Fruit fly (Drosophila melanogaster) S2 (cell line): ENCODE data around the gene CG31642.

Experiments used
- CG8478 ChIP-seq: fragments of >200 bp; optimal IDR thresholded peaks from 2 replicates; lab custom pipeline; 2018
- CTCF ChIP-seq, 2 experiments: fragments of >200 bp; optimal IDR thresholded peaks; 2 replicates each; lab custom pipeline; 2018

Gene CG31642

DNA sequence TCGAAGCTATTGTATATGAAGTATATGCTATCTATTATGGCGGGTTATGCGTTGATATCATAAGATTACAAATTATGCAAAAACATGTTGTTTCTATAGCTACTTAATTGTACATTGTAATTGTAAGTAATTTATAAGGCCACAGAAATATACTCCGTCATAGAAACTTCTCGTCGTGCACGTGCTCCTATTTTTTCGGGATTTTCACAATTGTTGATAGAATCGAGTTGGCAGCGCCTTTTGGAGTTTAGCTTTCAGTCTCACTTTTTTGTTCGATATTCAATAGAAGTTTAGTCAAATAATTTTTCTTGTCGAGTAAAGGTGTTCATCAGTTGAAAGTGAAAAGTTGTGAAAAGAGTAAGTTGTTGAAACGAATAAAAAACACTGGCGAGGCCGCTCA is at the start of gene CG31642:
TSS of gene CG31642 (plus strand) at position 301 of the 400 bp plus-strand sequence.
- TF ChIP-seq CG8478 (no peak), CTCF (optimal IDR thresholded peaks at IDR 0.05; lab: Kevin White, UChicago) (no peak)

DNA sequence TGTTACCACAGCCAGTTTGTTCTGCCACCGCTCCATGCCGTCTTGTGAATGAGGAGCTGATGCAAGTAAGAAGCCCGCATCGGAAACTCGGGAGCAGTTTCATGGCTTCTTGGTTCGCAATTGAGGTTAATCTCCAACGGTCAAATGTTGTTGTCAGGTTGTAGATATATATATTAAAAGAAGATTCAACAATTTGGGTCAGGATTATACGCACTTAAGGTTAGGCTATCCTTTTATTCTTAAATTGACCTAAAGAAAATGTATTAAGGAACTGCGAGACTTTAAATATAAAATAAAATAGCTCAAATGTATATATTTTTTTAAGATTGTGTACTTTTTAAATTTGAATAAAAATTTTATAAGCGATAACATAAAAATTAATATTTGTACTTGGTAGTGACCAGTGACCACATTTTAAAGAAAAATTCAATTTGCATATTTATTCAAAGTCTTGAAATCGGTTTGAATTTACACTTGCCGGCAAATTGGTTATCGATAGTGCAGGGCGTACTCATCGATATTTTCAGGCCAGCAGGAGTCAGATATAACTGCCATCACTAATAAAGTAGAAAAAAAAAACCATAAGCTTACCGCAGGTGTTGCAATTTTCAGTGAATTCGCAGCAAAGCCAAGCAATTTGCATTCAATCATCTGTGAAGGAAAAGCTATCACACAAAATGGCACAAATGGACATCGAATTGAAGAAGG is 49.6 kb upstream of the CG31642 start, which contains the start of the genes CG9150 and Pfdn1:
TSS of gene CG9150 (minus strand) at position 51 of the 708 bp plus-strand sequence.
TSS of gene Pfdn1 (plus strand) at position 536 of the 708 bp plus-strand sequence.
- TF ChIP-seq CG8478, result no peak
- no peak for TF ChIP-seq CTCF (optimal IDR thresholded peaks at IDR 0.05; lab: Kevin White, UChicago)

DNA sequence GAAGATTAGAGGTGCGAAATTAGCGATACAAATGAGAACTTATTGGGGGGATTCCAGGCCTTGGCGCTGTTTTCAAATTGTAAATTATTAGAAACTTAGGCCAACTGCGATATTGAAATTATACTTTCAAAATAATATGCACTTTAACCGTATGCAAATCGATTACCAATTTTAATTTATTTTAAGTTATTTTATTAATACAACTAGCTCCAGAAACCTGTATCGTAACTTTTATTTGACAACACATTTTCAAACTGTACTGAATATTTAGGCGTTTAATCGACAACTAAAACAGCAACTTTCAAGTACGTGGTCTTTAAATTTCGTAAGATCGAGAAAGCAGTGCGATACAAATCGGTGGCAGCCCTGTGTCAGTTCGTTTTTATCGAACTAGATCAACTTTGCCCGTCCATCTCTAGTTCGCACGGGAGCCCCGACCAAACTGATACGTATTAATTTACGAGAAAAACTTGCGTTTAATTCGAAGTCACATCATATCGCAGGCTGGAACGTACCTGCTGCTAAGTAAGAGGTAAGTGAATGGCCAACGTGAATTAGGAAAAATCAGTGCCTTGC is 47.6 kb upstream of the CG31642 start, which contains the start of the genes CG9154 and Kr-h2:
TSS of gene CG9154 (minus strand) at position 31 of the 576 bp plus-strand sequence.
TSS of gene Kr-h2 (plus strand) at position 335 of the 576 bp plus-strand sequence.
- TF ChIP-seq CG8478 (no peak), CTCF (optimal IDR thresholded peaks at IDR 0.05; lab: Kevin White, UChicago) (peak in 1 of 2 experiments; percentile 37)

DNA sequence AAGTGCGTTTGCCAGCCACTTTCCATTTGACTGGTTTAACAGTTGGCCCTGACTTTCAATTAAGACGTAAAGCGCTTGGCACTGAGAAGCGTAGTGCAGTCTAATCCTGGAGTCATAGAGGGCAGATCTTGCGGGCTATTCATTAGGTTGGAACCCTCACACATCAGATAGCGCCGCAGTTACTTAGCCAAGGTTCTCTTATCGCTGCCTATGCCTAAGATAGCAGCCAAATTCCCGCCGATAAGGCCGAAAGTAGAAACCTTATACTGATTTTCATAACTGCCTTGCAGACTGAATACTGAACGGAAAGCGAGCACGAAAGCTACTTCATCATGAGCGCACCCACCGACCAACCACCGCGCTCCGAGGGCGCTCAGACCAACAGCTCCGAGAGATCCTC is 46.2 kb upstream of the CG31642 start:
- no peak for TF ChIP-seq CTCF (optimal IDR thresholded peaks at IDR 0.05; lab: Kevin White, UChicago)

DNA sequence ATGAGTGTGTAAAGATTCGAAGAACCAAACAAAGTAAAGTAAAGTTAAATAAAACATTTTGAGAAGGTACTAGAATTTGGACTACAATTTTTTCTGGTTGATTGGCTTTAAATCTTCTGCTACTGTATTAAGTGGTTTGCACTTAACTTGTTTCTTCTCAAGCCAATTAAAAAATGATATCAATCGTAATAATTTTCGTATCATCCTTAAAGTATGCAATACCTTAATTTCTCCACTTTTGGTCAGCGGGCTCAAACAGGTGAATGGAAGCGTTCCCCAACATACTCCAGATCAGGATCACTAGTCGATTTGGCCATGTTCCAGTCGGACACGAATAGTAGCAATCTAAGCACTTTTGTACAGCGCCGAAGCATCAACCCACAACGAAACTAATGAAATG is 44.4 kb upstream of the CG31642 start:
- TF ChIP-seq CG8478 (no peak), CTCF (optimal IDR thresholded peaks at IDR 0.05; lab: Kevin White, UChicago) (no peak)

DNA sequence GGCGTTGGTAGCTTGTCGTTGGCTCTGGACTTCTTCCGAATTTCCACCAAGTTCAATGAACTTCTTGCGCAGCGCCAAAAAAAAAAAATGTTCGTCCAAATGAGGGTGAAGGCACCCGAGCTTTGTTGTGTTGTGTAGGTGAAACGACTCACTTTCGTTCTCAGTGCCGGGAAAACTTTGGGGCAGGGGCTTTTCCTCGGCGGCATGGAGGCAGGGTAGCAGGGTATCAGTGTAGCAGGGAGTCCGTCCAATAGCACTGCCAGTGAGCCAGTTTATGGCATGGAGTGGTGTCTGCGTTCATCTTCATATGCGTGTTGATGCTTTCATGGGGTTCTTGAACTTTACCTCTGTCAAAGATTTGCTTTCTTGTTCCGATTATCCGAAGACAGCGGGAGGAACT is 44.0 kb upstream of the CG31642 start:
- TF ChIP-seq CG8478 (no peak), CTCF (optimal IDR thresholded peaks at IDR 0.05; lab: Kevin White, UChicago) (no peak)

DNA sequence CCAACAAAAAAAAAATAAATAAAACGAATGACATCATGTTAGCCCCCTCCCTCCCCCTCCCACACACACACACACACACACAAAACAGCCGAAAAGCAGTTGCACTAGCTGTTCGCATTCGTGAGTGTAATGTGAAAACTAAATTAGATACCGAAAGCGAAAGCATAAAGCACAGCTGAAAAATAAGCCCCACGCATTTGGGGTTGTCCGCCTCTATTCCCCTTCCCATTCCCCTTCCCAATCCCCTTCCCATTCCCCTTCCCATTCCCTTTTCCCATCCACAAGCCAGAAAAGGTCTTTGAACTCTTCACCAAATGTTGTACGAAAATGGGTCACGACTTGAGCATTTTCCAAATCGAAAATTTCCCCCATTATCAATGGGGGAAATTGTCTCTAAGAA is 43.0 kb upstream of the CG31642 start:
- TF ChIP-seq CTCF (optimal IDR thresholded peaks at IDR 0.05; lab: Kevin White, UChicago), result no peak
- no peak for TF ChIP-seq CG8478

DNA sequence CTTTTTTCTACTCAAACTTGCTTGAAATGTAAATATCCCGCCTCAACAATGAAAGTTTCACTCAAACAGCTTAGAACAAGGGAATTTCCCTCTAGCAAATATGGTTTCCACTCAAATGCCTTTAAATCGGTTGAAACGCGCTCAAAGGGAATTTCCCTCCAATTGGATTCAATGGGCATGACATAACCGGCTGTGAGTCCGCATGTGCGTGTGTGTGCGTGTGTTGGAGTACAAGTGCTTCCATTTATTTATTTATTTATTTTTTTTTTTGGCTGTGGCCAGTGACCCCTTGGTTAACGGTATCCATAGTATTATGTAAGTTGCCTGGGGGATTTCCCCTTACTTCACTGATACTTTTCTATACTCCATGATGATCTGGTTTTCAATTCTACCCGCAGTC is 42.2 kb upstream of the CG31642 start:
- TF ChIP-seq CG8478 (no peak), CTCF (optimal IDR thresholded peaks at IDR 0.05; lab: Kevin White, UChicago) (no peak)

DNA sequence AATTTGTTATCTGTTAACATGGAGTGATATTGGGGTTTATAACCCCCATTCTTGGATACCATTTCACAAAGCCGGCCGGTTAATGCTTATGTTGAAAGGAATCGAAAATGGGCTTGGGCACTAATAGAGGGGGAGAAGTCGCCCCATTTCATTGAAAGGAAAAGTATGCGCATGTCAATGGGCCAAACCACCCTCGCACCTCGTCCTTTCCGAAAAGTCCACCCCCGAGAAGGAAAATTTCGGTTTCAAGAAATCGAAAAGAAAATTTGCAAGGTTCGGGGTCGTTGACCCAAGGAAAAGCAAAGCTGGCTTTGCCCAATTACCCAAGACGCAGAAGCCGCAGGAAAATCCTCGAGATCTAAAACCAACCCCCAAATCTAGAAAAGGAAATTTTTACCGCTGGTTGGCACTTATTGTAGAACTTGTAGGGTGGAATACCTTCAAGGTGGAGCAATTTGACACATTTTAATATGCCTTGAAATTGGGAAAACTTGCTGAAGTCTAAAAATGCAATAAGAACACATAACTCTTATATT is 41.4 kb upstream of the CG31642 start:
- no peak for TF ChIP-seq CTCF (optimal IDR thresholded peaks at IDR 0.05; lab: Kevin White, UChicago)
- no peak for TF ChIP-seq CG8478

DNA sequence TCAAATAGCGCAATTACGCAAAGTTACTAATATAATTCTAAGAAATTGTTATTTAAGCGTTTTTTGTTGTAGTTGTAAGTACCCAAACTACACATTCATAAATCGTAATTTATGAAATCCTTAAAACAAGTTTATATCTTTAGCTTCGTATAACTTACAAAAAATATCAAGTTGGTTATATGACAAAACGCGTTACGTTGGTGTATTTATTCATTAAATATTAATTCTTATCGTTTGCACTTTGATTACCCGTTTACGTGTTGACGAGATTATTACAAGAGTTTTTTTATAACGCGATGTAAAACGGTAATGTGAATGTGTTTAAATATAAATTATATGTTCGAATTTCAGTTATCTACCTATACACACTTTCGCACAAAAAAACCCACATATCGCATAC is 40.7 kb upstream of the CG31642 start:
- TF ChIP-seq CTCF (optimal IDR thresholded peaks at IDR 0.05; lab: Kevin White, UChicago) (no peak), CG8478 (no peak)

DNA sequence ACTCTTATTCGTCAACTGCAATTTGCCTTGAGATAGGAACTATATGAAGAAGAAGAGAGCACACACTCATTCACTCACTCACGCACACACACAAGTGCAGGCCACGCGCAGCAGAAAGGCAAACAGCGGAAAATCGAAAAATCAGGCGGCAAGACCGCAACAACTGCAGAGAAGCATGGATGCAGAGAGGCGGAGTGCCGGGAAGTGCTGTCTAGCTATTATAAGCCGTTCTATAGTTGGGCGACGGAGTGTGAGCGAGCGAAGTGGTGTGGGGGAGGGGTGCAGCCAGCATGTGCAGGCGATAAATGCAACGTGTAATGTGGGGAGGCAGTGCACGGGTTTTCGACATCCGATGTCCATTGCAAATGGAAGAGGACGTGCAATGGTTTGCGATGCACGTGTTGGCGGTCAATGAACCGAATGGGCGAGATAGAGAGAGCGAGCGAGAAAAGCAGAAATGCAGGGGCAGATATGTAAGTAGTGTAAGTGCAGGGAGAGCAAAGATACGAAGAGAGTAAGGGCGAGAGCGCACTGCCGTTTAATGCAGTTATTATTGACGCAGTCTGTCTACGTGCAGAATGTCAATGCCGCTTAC is 39.5 kb upstream of the CG31642 start:
- TF ChIP-seq CTCF (optimal IDR thresholded peaks at IDR 0.05; lab: Kevin White, UChicago), result no peak
- TF ChIP-seq CG8478, result no peak

DNA sequence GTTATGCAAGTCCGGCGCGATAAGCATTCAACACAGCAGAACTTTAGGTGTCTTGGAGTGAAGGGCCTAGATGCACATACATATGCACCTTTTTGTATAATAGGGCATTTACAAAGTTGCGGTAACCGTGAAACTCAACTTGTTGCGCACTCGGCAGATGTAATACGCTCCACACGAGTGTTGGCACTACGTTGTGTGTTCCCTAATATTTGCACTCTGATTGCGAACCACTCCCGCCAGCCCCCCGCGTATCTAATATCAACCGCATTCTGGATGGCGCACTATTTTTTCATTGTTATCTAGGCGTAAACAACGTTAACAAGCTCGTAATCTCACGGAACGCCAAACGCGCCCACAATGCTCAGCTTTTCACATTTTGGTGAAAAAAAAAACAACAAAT is 38.0 kb upstream of the CG31642 start:
- TF ChIP-seq CG8478 (no peak), CTCF (optimal IDR thresholded peaks at IDR 0.05; lab: Kevin White, UChicago) (no peak)

DNA sequence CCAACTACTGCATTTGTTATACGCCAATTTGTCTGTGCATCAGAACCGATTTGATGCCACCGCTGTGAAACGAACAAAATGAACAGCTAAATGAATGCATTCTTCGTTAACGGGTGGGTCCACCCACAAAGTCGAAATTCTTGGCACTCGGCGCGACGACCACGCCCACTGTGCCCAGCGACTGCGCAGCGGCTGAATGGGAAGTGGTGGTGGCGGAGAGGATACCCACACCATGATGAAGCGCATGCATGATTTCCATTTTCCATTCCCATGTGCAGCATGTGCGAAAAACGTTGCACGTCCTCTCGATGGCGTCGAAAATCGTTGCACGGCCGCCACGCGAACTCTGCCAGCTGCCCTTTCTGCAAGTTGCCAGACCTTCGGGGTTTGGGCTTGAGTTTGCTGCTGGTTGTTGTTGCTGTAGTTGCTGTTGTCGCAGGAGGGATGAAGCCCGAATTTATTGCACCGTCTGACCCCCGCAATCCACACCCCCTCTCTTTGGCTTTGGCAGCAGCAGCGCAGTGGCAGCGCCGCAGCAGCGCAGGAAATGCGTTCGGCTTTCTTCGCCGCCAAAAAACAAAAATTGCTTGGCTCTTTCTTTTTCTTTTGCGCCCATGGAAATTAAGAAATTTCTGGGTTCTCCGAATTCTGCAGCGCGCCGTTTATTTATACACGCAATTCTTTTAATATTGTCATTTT is 37.0 kb upstream of the CG31642 start:
- TF ChIP-seq CTCF (optimal IDR thresholded peaks at IDR 0.05; lab: Kevin White, UChicago) (no peak), CG8478 (no peak)

DNA sequence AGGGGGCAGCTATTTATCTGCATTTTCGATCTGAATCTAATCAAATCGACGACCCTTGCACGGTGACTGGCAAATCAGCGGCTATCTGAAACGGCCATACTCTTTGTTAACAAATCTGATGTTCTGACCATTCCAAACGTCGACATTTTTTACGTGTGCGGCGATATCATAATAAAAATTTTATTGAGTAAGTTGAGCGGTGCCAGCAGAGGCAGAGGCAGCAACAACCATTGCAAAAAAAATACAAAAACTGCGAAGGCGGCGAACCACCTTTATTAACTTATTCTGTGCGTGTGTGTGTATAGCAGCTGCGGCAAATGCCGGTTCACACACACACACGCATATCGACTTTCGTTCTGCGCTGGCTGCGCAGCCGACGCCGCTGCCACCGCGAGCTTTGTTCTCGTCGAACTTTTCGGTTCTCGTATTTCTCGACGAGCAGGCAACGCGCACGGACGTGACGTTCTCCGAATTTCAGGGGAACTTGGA is 36.1 kb upstream of the CG31642 start, which contains the start of gene Kr-h1:
TSS of gene Kr-h1 (plus strand) at position 447 of the 489 bp plus-strand sequence.
- no peak for TF ChIP-seq CG8478
- TF ChIP-seq CTCF (optimal IDR thresholded peaks at IDR 0.05; lab: Kevin White, UChicago), result no peak
